Worm (Caenorhabditis elegans): Measurements from ENCODE around the gene tiar-2.

DNA sequence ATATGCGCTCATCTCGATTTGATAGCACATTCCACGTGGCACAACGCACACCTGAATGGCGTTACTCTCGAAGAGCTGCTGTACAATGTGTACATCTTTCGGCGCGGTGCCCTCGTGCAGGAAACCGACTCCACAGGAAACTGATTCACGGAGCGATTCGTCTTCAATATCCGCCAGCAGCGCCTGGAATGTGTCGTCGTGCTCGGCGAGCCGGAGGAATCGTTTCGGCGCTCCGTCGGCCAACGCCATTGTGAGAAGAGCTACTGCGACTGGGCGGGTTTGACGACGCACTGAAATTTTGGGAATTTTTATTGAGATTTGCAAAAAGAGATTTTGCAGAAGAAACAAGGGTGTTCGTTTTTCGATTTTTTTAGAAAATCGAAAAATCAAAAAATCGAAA, 38.5 kb upstream of the tiar-2 start:
- TF ChIP-seq B0310.2 (tag; optimal IDR thresholded peaks at IDR 0.05) (no peak), tbx-37 (GFP tag; conservative IDR thresholded peaks at IDR 0.05) (no peak), flt-1 (GFP tag; IDR thresholded peaks at IDR 0.05) (no peak), hmg-4 (GFP tag; optimal IDR thresholded peaks at IDR 0.05) (no peak), scrt-1 (GFP tag; IDR thresholded peaks at IDR 0.05) (no peak), ama-1 (optimal IDR thresholded peaks at IDR 0.05) (no peak), aly-1 (tag; optimal IDR thresholded peaks at IDR 0.05) (no peak)

All from whole organism, early embryonic.